Fruit fly (Drosophila melanogaster) whole organism, pupa: ENCODE measurements around the gene CG31418.

Experiments used
- CG10348 ChIP-seq: fragments of 200-800 bp; sonication (Bioruptor generic); IDR thresholded peaks from 2 replicates; pipeline ENCODE4 v1.3.6; 2022; ENCODE audit warnings: missing biosample characterization, missing genetic modification characterization
- CG12605 ChIP-seq: fragments of 200-800 bp; sonication (Bioruptor generic); IDR thresholded peaks from 2 replicates; pipeline ENCODE4 v1.3.6; 2022; ENCODE audit warnings: missing biosample characterization, missing genetic modification characterization
- CG13204 ChIP-seq: fragments of 200-800 bp; sonication (Bioruptor generic); optimal IDR thresholded peaks from 2 replicates; lab custom pipeline; 2018; ENCODE audit warnings: missing biosample characterization, mild to moderate bottlenecking, missing genetic modification characterization, moderate library complexity
- CG14655 ChIP-seq: fragments of 200-800 bp; sonication (Bioruptor generic); optimal IDR thresholded peaks from 3 replicates; lab custom pipeline; 2017; ENCODE audit warnings: mild to moderate bottlenecking, missing biosample characterization, missing genetic modification reagents, missing genetic modification characterization
- CG15710 ChIP-seq: fragments of 200-800 bp; sonication (Bioruptor generic); optimal IDR thresholded peaks from 2 replicates; lab custom pipeline; 2018; ENCODE audit warnings: missing biosample characterization, mild to moderate bottlenecking, missing genetic modification characterization, moderate library complexity
- CG17806 ChIP-seq: fragments of 200-800 bp; sonication (Bioruptor generic); optimal IDR thresholded peaks from 2 replicates; lab custom pipeline; 2018; ENCODE audit warnings: missing biosample characterization, mild to moderate bottlenecking, missing genetic modification characterization, moderate library complexity
- CG32121 ChIP-seq: fragments of 200-800 bp; sonication (Bioruptor generic); IDR thresholded peaks from 2 replicates; pipeline ENCODE4 v1.3.6; 2022; ENCODE audit warnings: missing biosample characterization, missing genetic modification characterization
- CG34367 ChIP-seq: fragments of 200-800 bp; sonication (Bioruptor generic); optimal IDR thresholded peaks from 2 replicates; lab custom pipeline; 2018; ENCODE audit warnings: missing biosample characterization, mild to moderate bottlenecking, missing genetic modification characterization
- CG4496 ChIP-seq: fragments of 200-800 bp; sonication (Bioruptor generic); IDR thresholded peaks from 3 replicates; pipeline ENCODE4 v1.3.6; 2022; ENCODE audit warnings: missing biosample characterization, missing genetic modification characterization
- CG8159 ChIP-seq: fragments of 200-800 bp; sonication (Bioruptor generic); optimal IDR thresholded peaks from 3 replicates; lab custom pipeline; 2018; ENCODE audit warnings: missing biosample characterization, mild to moderate bottlenecking, missing genetic modification characterization, moderate library complexity
- CG8301 ChIP-seq: fragments of 200-800 bp; sonication (Bioruptor generic); optimal IDR thresholded peaks from 2 replicates; lab custom pipeline; 2018; ENCODE audit warnings: missing biosample characterization, mild to moderate bottlenecking, missing genetic modification characterization
- CG9948 ChIP-seq: fragments of 200-800 bp; sonication (Bioruptor generic); optimal IDR thresholded peaks from 2 replicates; lab custom pipeline; 2018; ENCODE audit warnings: missing biosample characterization, mild to moderate bottlenecking, missing genetic modification characterization, moderate library complexity
- D1 ChIP-seq: fragments of 200-800 bp; sonication (Bioruptor generic); optimal IDR thresholded peaks from 2 replicates; lab custom pipeline; 2018; ENCODE audit warnings: missing biosample characterization, mild to moderate bottlenecking, missing genetic modification characterization, moderate library complexity
- EcR ChIP-seq: fragments of 200-800 bp; sonication (Bioruptor generic); optimal IDR thresholded peaks from 3 replicates; lab custom pipeline; 2019; ENCODE audit warnings: missing biosample characterization, missing genetic modification characterization, mild to moderate bottlenecking, moderate library complexity, missing genetic modification reagents
- Ets98B ChIP-seq: fragments of 200-800 bp; sonication (Bioruptor generic); IDR thresholded peaks from 2 replicates; pipeline ENCODE4 v1.3.6; 2022; ENCODE audit warnings: missing biosample characterization, missing genetic modification characterization
- Pif1A ChIP-seq: fragments of 200-800 bp; sonication (Bioruptor generic); optimal IDR thresholded peaks from 3 replicates; lab custom pipeline; 2016; ENCODE audit warnings: missing biosample characterization, missing genetic modification characterization
- Pif1B ChIP-seq: fragments of 200-800 bp; sonication (Bioruptor generic); optimal IDR thresholded peaks from 3 replicates; lab custom pipeline; 2016; ENCODE audit warnings: missing biosample characterization, missing genetic modification characterization
- Snoo ChIP-seq: fragments of 200-800 bp; sonication (Bioruptor generic); optimal IDR thresholded peaks from 3 replicates; lab custom pipeline; 2017; ENCODE audit warnings: missing biosample characterization, mild to moderate bottlenecking, missing genetic modification characterization, inconsistent platforms
- fd96Ca ChIP-seq: fragments of 200-800 bp; sonication (Bioruptor generic); IDR thresholded peaks from 3 replicates; pipeline ENCODE4 v1.3.6; 2022; ENCODE audit warnings: missing biosample characterization, missing genetic modification characterization
- gl ChIP-seq: fragments of 200-800 bp; sonication (Bioruptor generic); optimal IDR thresholded peaks from 2 replicates; lab custom pipeline; 2018; ENCODE audit warnings: missing biosample characterization, mild to moderate bottlenecking, missing genetic modification characterization
- rn ChIP-seq: fragments of 200-800 bp; sonication (Bioruptor generic); IDR thresholded peaks from 2 replicates; pipeline ENCODE4 v1.3.6; 2022; ENCODE audit warnings: missing biosample characterization, missing genetic modification characterization

CG31418 gene

DNA sequence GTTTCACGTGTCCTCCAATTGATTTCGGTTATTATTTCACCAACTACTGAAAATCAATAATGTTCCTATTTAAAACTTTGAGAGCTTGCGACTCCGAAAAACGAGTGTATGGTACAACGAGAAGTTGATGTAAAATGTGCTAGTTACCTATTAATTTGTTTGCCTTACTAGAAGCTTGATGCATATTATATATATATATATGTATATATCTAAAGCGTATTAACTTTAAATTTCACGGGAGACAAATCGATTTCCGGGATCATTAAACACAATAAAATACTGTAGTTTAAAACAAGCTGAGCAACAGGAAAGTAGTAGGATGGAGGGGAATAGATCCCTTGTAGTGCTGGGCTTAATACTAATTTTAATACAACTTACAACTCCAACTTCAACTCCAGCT, at the start of gene CG31418:
Gene CG31418, plus strand, starts transcription at position 301 of the 400 bp plus-strand sequence.
- TF ChIP-seq CG32121 (GFP tag; lab: Robert Waterston, UW) (no peak), D1 (tag; lab: Kevin White, UChicago) (no peak)

DNA sequence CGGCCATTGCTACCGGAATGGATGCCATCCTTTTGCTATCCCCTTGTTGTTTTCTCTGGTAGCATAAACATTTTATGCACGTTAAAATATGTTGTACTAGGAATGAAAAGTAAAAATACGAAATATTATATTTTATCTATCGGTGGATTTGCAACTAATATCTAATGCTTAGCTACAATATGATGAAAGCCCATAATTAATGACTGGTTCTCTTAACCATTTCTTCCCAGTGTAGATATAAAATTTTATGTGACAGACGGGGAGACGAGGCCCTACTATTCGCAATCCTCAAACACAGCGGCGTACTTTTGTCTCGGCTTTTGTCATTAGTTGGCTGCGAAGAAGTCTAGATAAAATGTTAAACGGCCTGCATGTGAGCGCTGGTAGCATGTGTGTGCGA, 46.7 kb upstream of the CG31418 start:
- TF ChIP-seq fd96Ca (GFP tag; lab: Robert Waterston, UW) = no peak
- no peak for TF ChIP-seq CG12605 (GFP tag; lab: Robert Waterston, UW)
- no peak for TF ChIP-seq CG13204 (GFP tag; lab: Kevin White, UChicago)
- TF ChIP-seq CG8159 = no peak
- no peak for TF ChIP-seq CG10348
- TF ChIP-seq CG9948 (tag; lab: Kevin White, UChicago) = no peak
- no peak for TF ChIP-seq CG8301 (tag; lab: Kevin White, UChicago)
- TF ChIP-seq CG15710 = no peak
- TF ChIP-seq CG4496 = no peak
- no peak for TF ChIP-seq Snoo (tag; lab: Kevin White, UChicago)
- TF ChIP-seq EcR (GFP tag; lab: Kevin White, UChicago) = no peak
- TF ChIP-seq gl (tag; lab: Kevin White, UChicago) = no peak
- TF ChIP-seq CG14655 (GFP tag; lab: Kevin White, UChicago) = no peak
- TF ChIP-seq D1 (tag; lab: Kevin White, UChicago) = no peak
- no peak for TF ChIP-seq Ets98B (GFP tag; lab: Robert Waterston, UW)
- TF ChIP-seq Pif1B (GFP tag; lab: Kevin White, UChicago) = no peak
- TF ChIP-seq rn (GFP tag; lab: Robert Waterston, UW) = no peak
- no peak for TF ChIP-seq CG32121 (GFP tag; lab: Robert Waterston, UW)
- no peak for TF ChIP-seq Pif1A
- TF ChIP-seq CG17806 = no peak

- TF ChIP-seq fd96Ca (GFP tag; lab: Robert Waterston, UW) (no peak), EcR (GFP tag; lab: Kevin White, UChicago) (no peak), Ets98B (GFP tag; lab: Robert Waterston, UW) (no peak), CG8159 (no peak), gl (tag; lab: Kevin White, UChicago) (no peak), CG13204 (GFP tag; lab: Kevin White, UChicago) (no peak), CG9948 (tag; lab: Kevin White, UChicago) (no peak), CG14655 (GFP tag; lab: Kevin White, UChicago) (no peak), Pif1B (GFP tag; lab: Kevin White, UChicago) (no peak), CG8301 (tag; lab: Kevin White, UChicago) (no peak), Snoo (tag; lab: Kevin White, UChicago) (no peak), Pif1A (no peak), CG4496 (no peak), D1 (tag; lab: Kevin White, UChicago) (no peak)
These were observed 35.9 kb upstream of the CG31418 start for dm6 chr3R:17247699-17248098.

- no peak for TF ChIP-seq CG12605 (GFP tag; lab: Robert Waterston, UW)
- TF ChIP-seq EcR (GFP tag; lab: Kevin White, UChicago) = no peak
- TF ChIP-seq rn (GFP tag; lab: Robert Waterston, UW) = no peak
- TF ChIP-seq D1 (tag; lab: Kevin White, UChicago) = no peak
- TF ChIP-seq Ets98B (GFP tag; lab: Robert Waterston, UW) = no peak
- TF ChIP-seq CG10348 = no peak
- no peak for TF ChIP-seq CG8301 (tag; lab: Kevin White, UChicago)
- no peak for TF ChIP-seq CG8159
- no peak for TF ChIP-seq Pif1B (GFP tag; lab: Kevin White, UChicago)
- no peak for TF ChIP-seq CG34367 (tag; lab: Kevin White, UChicago)
- TF ChIP-seq CG17806 = no peak
- no peak for TF ChIP-seq Snoo (tag; lab: Kevin White, UChicago)
- no peak for TF ChIP-seq fd96Ca (GFP tag; lab: Robert Waterston, UW)
- no peak for TF ChIP-seq CG32121 (GFP tag; lab: Robert Waterston, UW)
- no peak for TF ChIP-seq Pif1A
These were observed 34.4 kb upstream of the CG31418 start for dm6 chr3R:17249233-17249632.

- TF ChIP-seq CG12605 (GFP tag; lab: Robert Waterston, UW) = no peak
- peak; percentile 33 for TF ChIP-seq CG14655 (GFP tag; lab: Kevin White, UChicago)
- TF ChIP-seq CG15710 = no peak
- peak; percentile 32 for TF ChIP-seq CG8159
- TF ChIP-seq CG10348 = no peak
- no peak for TF ChIP-seq CG32121 (GFP tag; lab: Robert Waterston, UW)
- no peak for TF ChIP-seq D1 (tag; lab: Kevin White, UChicago)
- no peak for TF ChIP-seq Pif1B (GFP tag; lab: Kevin White, UChicago)
- no peak for TF ChIP-seq Ets98B (GFP tag; lab: Robert Waterston, UW)
These were observed 32.3 kb upstream of the CG31418 start for dm6 chr3R:17251271-17251670.

- TF ChIP-seq CG10348 = no peak
- no peak for TF ChIP-seq CG14655 (GFP tag; lab: Kevin White, UChicago)
- TF ChIP-seq CG15710 = no peak
These were observed 29.6 kb upstream of the CG31418 start, which contains the start of gene CG44259 for dm6 chr3R:17254029-17254428. CG44259 (minus strand) TSS chr3R:17254129.

DNA sequence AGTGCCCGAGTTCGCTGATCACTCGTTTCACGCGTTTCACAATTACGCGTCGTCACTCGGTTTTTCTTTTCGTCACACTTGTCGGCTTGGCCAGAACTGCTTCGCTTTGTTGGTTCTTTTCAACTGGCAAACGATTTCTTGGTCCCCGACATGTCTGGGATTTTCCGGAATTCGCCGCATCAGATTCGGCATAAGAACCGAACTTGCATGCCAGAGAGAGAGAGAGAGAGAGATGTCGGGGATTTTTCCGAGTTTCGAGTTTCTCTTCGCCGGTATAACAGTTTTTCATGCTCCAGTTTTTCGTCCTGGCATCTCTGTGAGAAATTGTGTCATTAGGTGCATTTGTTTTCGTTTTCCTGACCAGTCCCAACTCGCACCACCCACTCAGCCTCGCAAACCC, 18.6 kb upstream of the CG31418 start, which contains the start of the genes beat-IIb and CG44257:
Gene beat-IIb, minus strand, starts transcription at position 101 of the 400 bp plus-strand sequence.
Gene CG44257, plus strand, starts transcription at position 330 of the 400 bp plus-strand sequence.
- TF ChIP-seq CG17806 (no peak), EcR (GFP tag; lab: Kevin White, UChicago) (no peak), CG32121 (GFP tag; lab: Robert Waterston, UW) (no peak), CG4496 (no peak), CG34367 (tag; lab: Kevin White, UChicago) (no peak), Ets98B (GFP tag; lab: Robert Waterston, UW) (no peak), Pif1B (GFP tag; lab: Kevin White, UChicago) (no peak), Pif1A (no peak), CG14655 (GFP tag; lab: Kevin White, UChicago) (no peak)
- TF ChIP-seq, all 21 proteins: peak for 0
